Fruit fly (Drosophila melanogaster) whole organism, embryonic: ENCODE measurements around the gene Ppat-Dpck.
A peak's percentile ranks its signal among the peaks of the same experiment; 100 is the strongest.

Experiments
- B-H1 ChIP-seq: fragments of 200-800 bp; sonication (Bioruptor generic); IDR thresholded peaks from 3 replicates; pipeline ENCODE4 v1.3.6; 2022; ENCODE audit warnings: missing biosample characterization, missing genetic modification characterization
- CG10209 ChIP-seq: fragments of 200-800 bp; sonication (Bioruptor generic); optimal IDR thresholded peaks from 3 replicates; lab custom pipeline; 2017; ENCODE audit warnings: missing biosample characterization, mild to moderate bottlenecking, missing genetic modification characterization, missing genetic modification reagents
- CG10321 ChIP-seq: fragments of 200-800 bp; sonication (Bioruptor generic); IDR thresholded peaks from 2 replicates; pipeline ENCODE4 v1.3.6; 2022; ENCODE audit warnings: missing biosample characterization, missing genetic modification characterization
- CG12104 ChIP-seq: fragments of 200-800 bp; sonication (Bioruptor generic); optimal IDR thresholded peaks from 3 replicates; lab custom pipeline; 2016; ENCODE audit warnings: missing biosample characterization, missing genetic modification characterization
- CG12236 ChIP-seq: fragments of 200-800 bp; sonication (Bioruptor generic); optimal IDR thresholded peaks from 2 replicates; lab custom pipeline; 2016; ENCODE audit warnings: missing biosample characterization, missing genetic modification characterization
- CG1233 ChIP-seq: fragments of 200-800 bp; sonication (Bioruptor generic); optimal IDR thresholded peaks from 4 replicates; lab custom pipeline; 2018; ENCODE audit warnings: missing biosample characterization, mild to moderate bottlenecking, missing genetic modification characterization
- CG13123 ChIP-seq: fragments of 200-800 bp; sonication (Bioruptor generic); optimal IDR thresholded peaks from 2 replicates; lab custom pipeline; 2016; ENCODE audit warnings: missing biosample characterization, missing genetic modification characterization
- CG1529 ChIP-seq: fragments of 200-800 bp; sonication (Bioruptor generic); optimal IDR thresholded peaks from 3 replicates; lab custom pipeline; 2018; ENCODE audit warnings: missing biosample characterization, missing genetic modification characterization
- CG15514 ChIP-seq: fragments of 200-800 bp; sonication (Bioruptor generic); optimal IDR thresholded peaks from 3 replicates; lab custom pipeline; 2017; ENCODE audit warnings: missing biosample characterization, missing genetic modification characterization, mild to moderate bottlenecking, moderate library complexity, missing genetic modification reagents
- CG15601 ChIP-seq: fragments of 200-800 bp; sonication (Bioruptor generic); optimal IDR thresholded peaks from 3 replicates; lab custom pipeline; 2019; ENCODE audit warnings: missing biosample characterization, mild to moderate bottlenecking, missing genetic modification characterization, moderate library complexity
- CG16779 ChIP-seq: fragments of 200-800 bp; sonication (Bioruptor generic); IDR thresholded peaks from 2 replicates; pipeline ENCODE4 v1.3.6; 2022; ENCODE audit warnings: missing biosample characterization, missing genetic modification characterization
- CG16863 ChIP-seq: fragments of 200-800 bp; sonication (Bioruptor generic); optimal IDR thresholded peaks from 3 replicates; lab custom pipeline; 2016; ENCODE audit warnings: missing biosample characterization, missing genetic modification characterization
- CG17568 ChIP-seq: fragments of 200-800 bp; sonication (Bioruptor generic); optimal IDR thresholded peaks from 2 replicates; lab custom pipeline; 2018; ENCODE audit warnings: missing biosample characterization, mild to moderate bottlenecking, missing genetic modification characterization, moderate library complexity
- CG17612 ChIP-seq: fragments of 200-800 bp; sonication (Bioruptor generic); IDR thresholded peaks from 2 replicates; pipeline ENCODE4 v1.3.6; 2022; ENCODE audit warnings: missing biosample characterization, missing genetic modification characterization
- CG17829 ChIP-seq: fragments of 200-800 bp; optimal IDR thresholded peaks from 2 replicates; lab custom pipeline; 2019; ENCODE audit warnings: missing biosample characterization, mild to moderate bottlenecking, missing genetic modification characterization, moderate library complexity
- CG1832 ChIP-seq: fragments of 200-800 bp; sonication (Bioruptor generic); optimal IDR thresholded peaks from 2 replicates; lab custom pipeline; 2017; ENCODE audit warnings: missing biosample characterization, mild to moderate bottlenecking, missing genetic modification characterization, inconsistent platforms
- CG18619 ChIP-seq: fragments of 200-800 bp; sonication (Bioruptor generic); optimal IDR thresholded peaks from 3 replicates; lab custom pipeline; 2017; ENCODE audit warnings: missing biosample characterization, mild to moderate bottlenecking, missing genetic modification characterization
- CG2199 ChIP-seq: fragments of 200-800 bp; sonication (Bioruptor generic); IDR thresholded peaks from 3 replicates; pipeline ENCODE4 v1.3.6; 2022; ENCODE audit warnings: missing biosample characterization, missing genetic modification characterization
- CG2202 ChIP-seq: fragments of 200-800 bp; sonication (Bioruptor generic); optimal IDR thresholded peaks from 2 replicates; lab custom pipeline; 2018; ENCODE audit warnings: missing biosample characterization, mild to moderate bottlenecking, missing genetic modification characterization
- CG32532 ChIP-seq: fragments of 200-800 bp; sonication (Bioruptor generic); IDR thresholded peaks from 2 replicates; pipeline ENCODE4 v1.3.6; 2022; ENCODE audit warnings: missing biosample characterization, missing genetic modification characterization
- CG4360 ChIP-seq: fragments of 200-800 bp; sonication (Bioruptor generic); IDR thresholded peaks from 2 replicates; pipeline ENCODE4 v1.3.6; 2022; ENCODE audit warnings: missing biosample characterization, missing genetic modification characterization
- CG43689 ChIP-seq: fragments of 200-800 bp; sonication (Bioruptor generic); IDR thresholded peaks from 2 replicates; pipeline ENCODE4 v1.3.6; 2022; ENCODE audit warnings: missing biosample characterization, missing genetic modification characterization
- CG6689 ChIP-seq: fragments of 200-800 bp; sonication (Bioruptor generic); IDR thresholded peaks from 2 replicates; pipeline ENCODE4 v1.3.6; 2022; ENCODE audit warnings: missing biosample characterization, missing genetic modification characterization
- CG6765 ChIP-seq: fragments of 200-800 bp; sonication (Bioruptor generic); optimal IDR thresholded peaks from 3 replicates; lab custom pipeline; 2017; ENCODE audit warnings: missing biosample characterization, mild to moderate bottlenecking, missing genetic modification characterization
- CG7987 ChIP-seq: fragments of 200-800 bp; sonication (Bioruptor generic); optimal IDR thresholded peaks from 2 replicates; lab custom pipeline; 2018; ENCODE audit warnings: missing biosample characterization, mild to moderate bottlenecking, missing genetic modification characterization, moderate library complexity
- CTCF ChIP-seq: fragments of 200-800 bp; sonication (Bioruptor generic); optimal IDR thresholded peaks from 2 replicates; lab custom pipeline; 2017; ENCODE audit warnings: missing biosample characterization, mild to moderate bottlenecking, missing genetic modification characterization, moderate library complexity
- CkIIα-i1 ChIP-seq: fragments of 200-800 bp; sonication (Bioruptor generic); IDR thresholded peaks from 2 replicates; pipeline ENCODE4 v1.3.6; 2022; ENCODE audit warnings: missing biosample characterization, missing genetic modification characterization
- Dek ChIP-seq: fragments of 200-800 bp; sonication (Bioruptor generic); optimal IDR thresholded peaks from 3 replicates; lab custom pipeline; 2019; ENCODE audit warnings: missing biosample characterization, mild to moderate bottlenecking, missing genetic modification characterization, moderate library complexity
- HLH3B ChIP-seq: fragments of 200-800 bp; sonication (Bioruptor generic); IDR thresholded peaks from 2 replicates; pipeline ENCODE4 v1.3.6; 2022; ENCODE audit warnings: missing biosample characterization, missing genetic modification characterization
- Hey ChIP-seq: fragments of 200-800 bp; sonication (Bioruptor generic); optimal IDR thresholded peaks from 3 replicates; lab custom pipeline; 2018; ENCODE audit warnings: missing biosample characterization, mild to moderate bottlenecking, missing genetic modification characterization
- Hmr ChIP-seq: fragments of 200-800 bp; sonication (Bioruptor generic); optimal IDR thresholded peaks from 3 replicates; lab custom pipeline; 2017; ENCODE audit warnings: mild to moderate bottlenecking, missing biosample characterization, missing genetic modification reagents, missing genetic modification characterization
- Lhr ChIP-seq: fragments of 200-800 bp; sonication (Bioruptor generic); optimal IDR thresholded peaks from 3 replicates; lab custom pipeline; 2017; ENCODE audit warnings: mild to moderate bottlenecking, missing biosample characterization, missing genetic modification reagents, missing genetic modification characterization
- NC2β ChIP-seq: fragments of 200-800 bp; sonication (Bioruptor generic); optimal IDR thresholded peaks from 2 replicates; lab custom pipeline; 2016; ENCODE audit warnings: missing biosample characterization, missing genetic modification characterization
- NFAT ChIP-seq: fragments of 200-800 bp; sonication (Bioruptor generic); IDR thresholded peaks from 2 replicates; pipeline ENCODE4 v1.3.6; 2022; ENCODE audit warnings: missing biosample characterization, missing genetic modification characterization
- Nf-YB ChIP-seq: fragments of 200-800 bp; sonication (Bioruptor generic); optimal IDR thresholded peaks from 3 replicates; lab custom pipeline; 2019; ENCODE audit warnings: missing biosample characterization, mild to moderate bottlenecking, missing genetic modification characterization, moderate library complexity
- Oaz ChIP-seq: fragments of 200-800 bp; sonication (Bioruptor generic); IDR thresholded peaks from 2 replicates; pipeline ENCODE4 v1.3.6; 2022; ENCODE audit warnings: missing biosample characterization, missing genetic modification characterization
- Spps ChIP-seq: fragments of 200-800 bp; sonication (Bioruptor generic); optimal IDR thresholded peaks from 2 replicates; lab custom pipeline; 2018; ENCODE audit warnings: missing biosample characterization, mild to moderate bottlenecking, missing genetic modification characterization
- Ssrp ChIP-seq: fragments of 200-800 bp; sonication (Bioruptor generic); optimal IDR thresholded peaks from 2 replicates; lab custom pipeline; 2018; ENCODE audit warnings: missing biosample characterization, mild to moderate bottlenecking, missing genetic modification characterization, moderate library complexity
- Usf ChIP-seq: fragments of 200-800 bp; sonication (Bioruptor generic); optimal IDR thresholded peaks from 2 replicates; lab custom pipeline; 2017; ENCODE audit warnings: missing genotype, missing biosample characterization, missing genetic modification characterization
- ase ChIP-seq: fragments of 200-800 bp; sonication (Bioruptor generic); IDR thresholded peaks from 3 replicates; pipeline ENCODE4 v1.3.6; 2022; ENCODE audit warnings: missing biosample characterization, missing genetic modification characterization
- chinmo ChIP-seq: fragments of 200-800 bp; sonication (Bioruptor generic); IDR thresholded peaks from 4 replicates; pipeline ENCODE4 v1.3.6; 2022; ENCODE audit warnings: missing biosample characterization, missing genetic modification characterization; ENCODE audit not compliant: partially characterized antibody
- fd96Cb ChIP-seq: fragments of 200-800 bp; sonication (Bioruptor generic); optimal IDR thresholded peaks from 2 replicates; lab custom pipeline; 2018; ENCODE audit warnings: missing biosample characterization, mild to moderate bottlenecking, missing genetic modification characterization, moderate library complexity
- gcm2 ChIP-seq: fragments of 200-800 bp; sonication (Bioruptor generic); optimal IDR thresholded peaks from 2 replicates; lab custom pipeline; 2016; ENCODE audit warnings: missing biosample characterization, missing genetic modification characterization
- hb ChIP-seq: fragments of 200-800 bp; sonication (Bioruptor generic); IDR thresholded peaks from 3 replicates; pipeline ENCODE4 v1.3.6; 2022; ENCODE audit warnings: missing biosample characterization, missing genetic modification characterization; ENCODE audit not compliant: partially characterized antibody
- inv ChIP-seq: fragments of 200-800 bp; sonication (Bioruptor generic); IDR thresholded peaks from 2 replicates; pipeline ENCODE4 v1.3.6; 2022; ENCODE audit warnings: missing biosample characterization, missing genetic modification characterization; ENCODE audit not compliant: partially characterized antibody
- knrl ChIP-seq: fragments of 200-800 bp; sonication (Bioruptor generic); IDR thresholded peaks from 3 replicates; pipeline ENCODE4 v1.3.6; 2022; ENCODE audit warnings: missing biosample characterization, missing genetic modification characterization; ENCODE audit not compliant: partially characterized antibody
- psq ChIP-seq: fragments of 200-800 bp; sonication (Bioruptor generic); optimal IDR thresholded peaks from 2 replicates; lab custom pipeline; 2017; ENCODE audit warnings: missing biosample characterization, missing genetic modification characterization
- sc ChIP-seq, 3 experiments: fragments of >200 bp in 2 of 3; fragments of 200-800 bp in 1 of 3; sonication (Bioruptor generic) in 1 of 3; optimal IDR thresholded peaks; 2 replicates in 2 of 3; 3 replicates in 1 of 3; lab custom pipeline; 2017; ENCODE audit warnings: mild to moderate bottlenecking in 1 of 3, missing biosample characterization in 1 of 3, missing genetic modification characterization in 1 of 3, missing genetic modification reagents in 1 of 3
- tx ChIP-seq: fragments of 200-800 bp; sonication (Bioruptor generic); optimal IDR thresholded peaks from 2 replicates; lab custom pipeline; 2016; ENCODE audit warnings: missing biosample characterization, missing genetic modification characterization
- z ChIP-seq: fragments of 200-800 bp; sonication (Bioruptor generic); IDR thresholded peaks from 3 replicates; pipeline ENCODE4 v1.3.6; 2022; ENCODE audit warnings: missing biosample characterization, missing genetic modification characterization

Gene Ppat-Dpck

DNA sequence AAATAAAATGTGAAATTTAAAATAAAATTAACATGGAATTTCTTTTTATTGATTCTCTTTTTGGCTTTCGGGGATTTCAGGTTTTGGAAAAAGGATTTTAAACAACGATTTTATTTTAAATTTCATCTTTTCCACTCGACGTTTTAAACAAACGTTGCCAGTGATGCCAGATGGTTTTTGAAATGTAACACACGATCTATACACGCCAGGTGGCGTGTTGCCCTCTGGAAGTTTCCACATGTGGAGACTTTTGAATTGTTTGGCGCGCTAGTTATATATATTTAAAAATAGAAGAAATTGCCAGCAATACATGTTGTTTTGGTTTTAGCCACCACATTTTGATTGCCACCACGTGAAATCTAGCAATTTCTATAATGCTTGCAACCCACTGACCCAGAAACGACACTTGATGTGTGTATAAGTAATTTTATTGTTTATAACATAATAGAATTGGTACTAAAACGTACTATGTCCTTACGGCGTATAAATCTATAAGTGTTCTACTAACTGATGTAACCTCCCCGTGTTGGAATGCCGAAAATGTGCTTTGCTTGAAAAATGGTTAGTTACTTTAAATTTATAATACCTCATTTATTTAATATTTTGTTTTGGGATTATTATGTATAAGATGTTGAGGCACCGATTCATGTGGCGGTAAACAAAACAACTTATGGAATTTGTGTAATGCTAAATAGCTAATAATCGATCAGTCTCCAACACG is 18.8 kb downstream of the Ppat-Dpck start (continued):
- TF ChIP-seq CG4360 (peak; percentile 9; the same call in 1 of the 2 replicates), B-H1 (no peak), knrl (GFP tag; lab: Robert Waterston, UW) (peak; percentile 39; the same call in 1 of the 3 replicates), Ssrp (tag; lab: Kevin White, UChicago) (no peak), CG43689 (GFP tag; lab: Robert Waterston, UW) (no peak), CG6765 (GFP tag; lab: Kevin White, UChicago) (no peak), CG17568 (GFP tag; lab: Kevin White, UChicago) (no peak), CG13123 (GFP tag; lab: Kevin White, UChicago) (no peak), CG1832 (GFP tag; lab: Kevin White, UChicago) (no peak), CG7987 (GFP tag; lab: Kevin White, UChicago) (no peak), CG16779 (GFP tag; lab: Robert Waterston, UW) (no peak), HLH3B (no peak), CTCF (GFP tag; lab: Kevin White, UChicago) (peak; percentile 97), tx (GFP tag; lab: Kevin White, UChicago) (no peak), NC2β (GFP tag; lab: Kevin White, UChicago) (no peak), Hey (no peak), CG17829 (tag; lab: Kevin White, UChicago) (peak; percentile 59), CG12104 (no peak), fd96Cb (tag; lab: Kevin White, UChicago) (no peak), CG17612 (GFP tag; lab: Robert Waterston, UW) (no peak), hb (GFP tag; lab: Robert Waterston, UW) (no peak), z (GFP tag; lab: Robert Waterston, UW) (no peak), chinmo (peak; percentile 66; the same call in 1 of the 4 replicates), CG18619 (GFP tag; lab: Kevin White, UChicago) (no peak), ase (no peak), CG2199 (peak; percentile 21; the same call in 1 of the 3 replicates), CkIIα-i1 (GFP tag; lab: Robert Waterston, UW) (no peak), CG15601 (peak; percentile 17), CG6689 (GFP tag; lab: Robert Waterston, UW) (no peak), CG15514 (peak; percentile 57), CG1529 (GFP tag; lab: Kevin White, UChicago) (no peak), CG12236 (GFP tag; lab: Kevin White, UChicago) (no peak), CG16863 (GFP tag; lab: Kevin White, UChicago) (no peak), Usf (GFP tag; lab: Kevin White, UChicago) (no peak), psq (GFP tag; lab: Kevin White, UChicago) (no peak), NFAT (GFP tag; lab: Robert Waterston, UW) (peak; percentile 80), Nf-YB (GFP tag; lab: Kevin White, UChicago) (no peak), CG10321 (GFP tag; lab: Robert Waterston, UW) (no peak), Dek (tag; lab: Kevin White, UChicago) (no peak), CG2202 (tag; lab: Kevin White, UChicago) (no peak), inv (no peak; the same call in 1 of the 2 replicates), Hmr (GFP tag; lab: Kevin White, UChicago) (peak; percentile 31), Lhr (GFP tag; lab: Kevin White, UChicago) (peak; percentile 85), sc (optimal IDR thresholded peaks at IDR 0.05; lab: Kevin White, UChicago) (no peak), sc (GFP tag; optimal IDR thresholded peaks at IDR 0.05; lab: Kevin White, UChicago) (no peak), CG10209 (GFP tag; lab: Kevin White, UChicago) (no peak), Spps (tag; lab: Kevin White, UChicago) (no peak), CG1233 (GFP tag; lab: Kevin White, UChicago) (no peak), Oaz (no peak), CG32532 (peak; percentile 26; the same call in 1 of the 2 replicates), gcm2 (no peak)
